Fruit fly (Drosophila melanogaster) whole organism, embryonic: ENCODE data around the gene Rrp46.
"Not testable (repeated sequence)": the region's sequence is repeated elsewhere in the genome, so short reads cannot be mapped to it uniquely, and the experiment has no call there.

Experiments used
- CG11504 ChIP-seq: fragments of 200-800 bp; sonication (Bioruptor generic); optimal IDR thresholded peaks from 3 replicates; lab custom pipeline; 2019; ENCODE audit warnings: missing biosample characterization, mild to moderate bottlenecking, missing genetic modification characterization, moderate library complexity
- CG12155 ChIP-seq: fragments of 200-800 bp; sonication (Bioruptor generic); optimal IDR thresholded peaks from 3 replicates; lab custom pipeline; 2016; ENCODE audit warnings: missing biosample characterization, missing genetic modification characterization
- CG12659 ChIP-seq: fragments of 200-800 bp; sonication (Bioruptor generic); optimal IDR thresholded peaks from 3 replicates; lab custom pipeline; 2017; ENCODE audit warnings: mild to moderate bottlenecking, missing biosample characterization, missing genetic modification reagents, missing genetic modification characterization
- CG12769 ChIP-seq: fragments of 200-800 bp; sonication (Bioruptor generic); optimal IDR thresholded peaks from 2 replicates; lab custom pipeline; 2019; ENCODE audit warnings: missing biosample characterization, mild to moderate bottlenecking, missing genetic modification characterization, moderate library complexity
- CG15269 ChIP-seq: fragments of 200-800 bp; sonication (Bioruptor generic); optimal IDR thresholded peaks from 2 replicates; lab custom pipeline; 2018; ENCODE audit warnings: missing biosample characterization, mild to moderate bottlenecking, missing genetic modification characterization, moderate library complexity
- CG17802 ChIP-seq: fragments of 200-800 bp; sonication (Bioruptor generic); optimal IDR thresholded peaks from 2 replicates; lab custom pipeline; 2018; ENCODE audit warnings: missing biosample characterization, mild to moderate bottlenecking, missing genetic modification characterization, moderate library complexity
- CG1832 ChIP-seq: fragments of 200-800 bp; sonication (Bioruptor generic); optimal IDR thresholded peaks from 2 replicates; lab custom pipeline; 2017; ENCODE audit warnings: missing biosample characterization, mild to moderate bottlenecking, missing genetic modification characterization, inconsistent platforms
- CG18599 ChIP-seq: fragments of 200-800 bp; sonication (Bioruptor generic); optimal IDR thresholded peaks from 3 replicates; lab custom pipeline; 2017; ENCODE audit warnings: missing biosample characterization, missing genetic modification characterization, mild to moderate bottlenecking, moderate library complexity, missing genetic modification reagents
- CG2120 ChIP-seq: fragments of 200-800 bp; sonication (Bioruptor generic); optimal IDR thresholded peaks from 3 replicates; lab custom pipeline; 2016; ENCODE audit warnings: missing biosample characterization, missing genetic modification characterization
- CG3281 ChIP-seq: fragments of 200-800 bp; sonication (Bioruptor generic); optimal IDR thresholded peaks from 3 replicates; lab custom pipeline; 2017; ENCODE audit warnings: missing biosample characterization, mild to moderate bottlenecking, missing genetic modification characterization
- CG6791 ChIP-seq: fragments of 200-800 bp; sonication (Bioruptor generic); IDR thresholded peaks from 3 replicates; pipeline ENCODE4 v1.3.6; 2022; ENCODE audit warnings: missing biosample characterization, missing genetic modification characterization; ENCODE audit not compliant: partially characterized antibody
- CG7987 ChIP-seq: fragments of 200-800 bp; sonication (Bioruptor generic); optimal IDR thresholded peaks from 2 replicates; lab custom pipeline; 2018; ENCODE audit warnings: missing biosample characterization, mild to moderate bottlenecking, missing genetic modification characterization, moderate library complexity
- CG8290 ChIP-seq, 3 experiments: fragments of 200-800 bp; sonication (Bioruptor generic); optimal IDR thresholded peaks; 2 replicates each; lab custom pipeline; 2016 to 2019; ENCODE audit warnings: missing biosample characterization in 3 of 3, missing genetic modification characterization in 3 of 3, mild to moderate bottlenecking in 2 of 3, moderate library complexity in 1 of 3
- CoRest ChIP-seq: fragments of 200-800 bp; sonication (Bioruptor generic); optimal IDR thresholded peaks from 3 replicates; lab custom pipeline; 2018; ENCODE audit warnings: missing biosample characterization, mild to moderate bottlenecking, missing genetic modification characterization, moderate library complexity
- Dip3 ChIP-seq: fragments of 200-800 bp; sonication (Bioruptor generic); optimal IDR thresholded peaks from 3 replicates; lab custom pipeline; 2016; ENCODE audit warnings: missing biosample characterization, missing genetic modification characterization
- HHEX ChIP-seq: fragments of 200-800 bp; sonication (Bioruptor generic); optimal IDR thresholded peaks from 3 replicates; lab custom pipeline; 2017; ENCODE audit warnings: missing biosample characterization, mild to moderate bottlenecking, missing genetic modification characterization, missing genetic modification reagents
- Hr51 ChIP-seq, 2 experiments: fragments of 200-800 bp; sonication (Bioruptor generic); optimal IDR thresholded peaks; 2 replicates in 1 of 2; 3 replicates in 1 of 2; lab custom pipeline; 2016 to 2018; ENCODE audit warnings: missing biosample characterization in 2 of 2, missing genetic modification characterization in 2 of 2, mild to moderate bottlenecking in 1 of 2, moderate library complexity in 1 of 2
- Oli ChIP-seq: fragments of 200-800 bp; sonication (Bioruptor generic); optimal IDR thresholded peaks from 2 replicates; lab custom pipeline; 2018; ENCODE audit warnings: missing biosample characterization, mild to moderate bottlenecking, missing genetic modification characterization, moderate library complexity
- Trl ChIP-seq, 3 experiments: fragments of >200 bp in 2 of 3; fragments of 200-800 bp in 1 of 3; sonication (Bioruptor generic) in 1 of 3; optimal IDR thresholded peaks; 2 replicates in 1 of 3; 3 replicates in 2 of 3; lab custom pipeline; 2016 to 2017; ENCODE audit warnings: missing biosample characterization in 1 of 3, missing genetic modification characterization in 1 of 3
- cwo ChIP-seq: fragments of 200-800 bp; sonication (Bioruptor generic); optimal IDR thresholded peaks from 3 replicates; lab custom pipeline; 2017; ENCODE audit warnings: missing biosample characterization, missing genetic modification characterization, mild to moderate bottlenecking, moderate library complexity, missing genetic modification reagents
- esg ChIP-seq: fragments of 200-800 bp; sonication (Bioruptor generic); conservative IDR thresholded peaks from 2 replicates; pipeline ENCODE4 v1.3.6; 2022; ENCODE audit warnings: missing biosample characterization, missing genetic modification characterization
- fd3F ChIP-seq: fragments of 200-800 bp; sonication (Bioruptor generic); optimal IDR thresholded peaks from 2 replicates; lab custom pipeline; 2018; ENCODE audit warnings: missing biosample characterization, mild to moderate bottlenecking, missing genetic modification characterization, moderate library complexity
- gce ChIP-seq: fragments of 200-800 bp; sonication (Bioruptor generic); IDR thresholded peaks from 3 replicates; pipeline ENCODE4 v1.3.6; 2022; ENCODE audit warnings: missing biosample characterization, missing genetic modification characterization
- gem ChIP-seq: fragments of 200-800 bp; sonication (Bioruptor generic); optimal IDR thresholded peaks from 2 replicates; lab custom pipeline; 2019; ENCODE audit warnings: missing biosample characterization, mild to moderate bottlenecking, missing genetic modification characterization, moderate library complexity
- grau ChIP-seq: fragments of 200-800 bp; optimal IDR thresholded peaks from 3 replicates; lab custom pipeline; 2019; ENCODE audit warnings: missing biosample characterization, mild to moderate bottlenecking, missing genetic modification characterization, moderate library complexity
- her ChIP-seq: fragments of 200-800 bp; sonication (Bioruptor generic); optimal IDR thresholded peaks from 2 replicates; lab custom pipeline; 2016; ENCODE audit warnings: missing biosample characterization, missing genetic modification characterization
- hkb ChIP-seq, 2 experiments: fragments of 200-800 bp in 1 of 2; fragments of >200 bp in 1 of 2; sonication (Bioruptor generic) in 1 of 2; IDR thresholded peaks in 1 of 2; optimal IDR thresholded peaks in 1 of 2; 2 replicates each; pipeline versions ENCODE4 v1.3.6 to Lab custom; 2017 to 2022; ENCODE audit warnings: missing biosample characterization in 1 of 2, missing genetic modification characterization in 1 of 2
- lab ChIP-seq: fragments of 200-800 bp; sonication (Bioruptor generic); optimal IDR thresholded peaks from 3 replicates; lab custom pipeline; 2017; ENCODE audit warnings: missing biosample characterization, missing genetic modification characterization, mild to moderate bottlenecking, moderate library complexity, missing genetic modification reagents
- lilli ChIP-seq: fragments of 200-800 bp; sonication (Bioruptor generic); optimal IDR thresholded peaks from 3 replicates; lab custom pipeline; 2016; ENCODE audit warnings: missing biosample characterization, missing genetic modification characterization
- mld ChIP-seq: fragments of 200-800 bp; sonication (Bioruptor generic); IDR thresholded peaks from 3 replicates; pipeline ENCODE4 v1.3.6; 2022; ENCODE audit warnings: missing biosample characterization, missing genetic modification characterization; ENCODE audit not compliant: partially characterized antibody
- pho ChIP-seq: fragments of 200-800 bp; sonication (Bioruptor generic); optimal IDR thresholded peaks from 2 replicates; lab custom pipeline; 2016; ENCODE audit warnings: missing biosample characterization, missing genetic modification characterization
- ro ChIP-seq: fragments of 200-800 bp; sonication (Bioruptor generic); IDR thresholded peaks from 2 replicates; pipeline ENCODE4 v1.3.6; 2022; ENCODE audit warnings: missing biosample characterization, missing genetic modification characterization
- scrt ChIP-seq: fragments of 200-800 bp; sonication (Bioruptor generic); optimal IDR thresholded peaks from 2 replicates; lab custom pipeline; 2018; ENCODE audit warnings: missing biosample characterization, mild to moderate bottlenecking, missing genetic modification characterization, moderate library complexity
- sd ChIP-seq: fragments of 200-800 bp; sonication (Bioruptor generic); optimal IDR thresholded peaks from 3 replicates; lab custom pipeline; 2018; ENCODE audit warnings: missing biosample characterization, mild to moderate bottlenecking, missing genetic modification characterization, moderate library complexity
- sens ChIP-seq: fragments of 200-800 bp; sonication (Bioruptor generic); peaks from one replicate; lab custom pipeline; 2016; ENCODE audit warnings: missing biosample characterization, missing genetic modification characterization
- sug ChIP-seq: fragments of 200-800 bp; optimal IDR thresholded peaks from 2 replicates; lab custom pipeline; 2019; ENCODE audit warnings: missing biosample characterization, mild to moderate bottlenecking, missing genetic modification characterization, moderate library complexity

Rrp46 gene

dm6 chr3R:10380025-10380424 is 33.1 kb upstream of the Rrp46 start:
- TF ChIP-seq CG15269 (tag; lab: Kevin White, UChicago) (peak; percentile 44), sd (tag; lab: Kevin White, UChicago) (peak; percentile 22), Dip3 (no peak), Hr51 (GFP tag; optimal IDR thresholded peaks at IDR 0.05; lab: Kevin White, UChicago) (peak in 1 of 2 experiments; percentile 18), sug (tag; lab: Kevin White, UChicago) (peak; percentile 42), CG12659 (peak; percentile 4), CG17802 (tag; lab: Kevin White, UChicago) (no peak), CG1832 (GFP tag; lab: Kevin White, UChicago) (no peak), lab (GFP tag; lab: Kevin White, UChicago) (peak; percentile 8), CoRest (tag; lab: Kevin White, UChicago) (peak; percentile 16), CG8290 (GFP tag; optimal IDR thresholded peaks at IDR 0.05; lab: Kevin White, UChicago) (no peak), CG8290 (tag; optimal IDR thresholded peaks at IDR 0.05; lab: Kevin White, UChicago) (peak in 1 of 2 experiments; percentile 49), cwo (GFP tag; lab: Kevin White, UChicago) (peak; percentile 11), sens (GFP tag; lab: Kevin White, UChicago) (peak; percentile 64), lilli (GFP tag; lab: Kevin White, UChicago) (peak; percentile 19), CG12769 (peak; percentile 4), mld (GFP tag; lab: Robert Waterston, UW) (no peak), Oli (tag; lab: Kevin White, UChicago) (peak; percentile 3), CG18599 (GFP tag; lab: Kevin White, UChicago) (peak; percentile 55), CG6791 (GFP tag; lab: Robert Waterston, UW) (no peak), pho (peak; percentile 9), CG2120 (GFP tag; lab: Kevin White, UChicago) (peak; percentile 70), her (GFP tag; lab: Kevin White, UChicago) (peak; percentile 2), esg (no peak), CG12155 (GFP tag; lab: Kevin White, UChicago) (peak; percentile 4), grau (peak; percentile 86), hkb (optimal IDR thresholded peaks at IDR 0.05; lab: Kevin White, UChicago) (no peak), hkb (GFP tag; IDR thresholded peaks at IDR 0.05; lab: Robert Waterston, UW) (no peak), HHEX (GFP tag; lab: Kevin White, UChicago) (peak; percentile 20), ro (GFP tag; lab: Robert Waterston, UW) (no peak), gce (GFP tag; lab: Robert Waterston, UW) (no peak), CG3281 (GFP tag; lab: Kevin White, UChicago) (peak; percentile 32), fd3F (GFP tag; lab: Kevin White, UChicago) (peak; percentile 21), CG11504 (tag; lab: Kevin White, UChicago) (peak; percentile 1), gem (peak; percentile 21)
- TF ChIP-seq, all 482 proteins: peak for 24

DNA sequence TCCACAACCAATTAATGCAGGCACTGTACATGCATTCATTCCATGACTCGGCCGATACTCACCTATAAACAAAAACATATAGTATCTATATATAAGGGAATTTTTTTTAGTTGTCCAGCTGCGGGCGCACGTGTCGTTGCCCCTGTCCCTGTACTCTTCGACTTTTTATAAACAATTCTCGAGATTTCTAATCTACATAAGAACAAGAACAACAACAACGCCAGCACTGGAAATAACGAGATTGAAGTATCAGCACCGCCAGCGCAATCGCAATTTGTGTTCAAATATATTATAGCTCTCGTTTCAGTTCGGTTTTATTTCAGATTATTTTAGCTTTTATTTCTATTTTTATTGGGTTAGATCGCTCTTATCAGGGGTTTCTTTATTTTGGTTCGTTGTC is 32.1 kb upstream of the Rrp46 start:
- TF ChIP-seq cwo (GFP tag; lab: Kevin White, UChicago): peak; percentile 98
- TF ChIP-seq gem: peak; percentile 7

dm6 chr3R:10384474-10384873 is 28.6 kb upstream of the Rrp46 start:
- peak; percentile 16 for TF ChIP-seq gem
- TF ChIP-seq cwo (GFP tag; lab: Kevin White, UChicago): peak; percentile 100

DNA sequence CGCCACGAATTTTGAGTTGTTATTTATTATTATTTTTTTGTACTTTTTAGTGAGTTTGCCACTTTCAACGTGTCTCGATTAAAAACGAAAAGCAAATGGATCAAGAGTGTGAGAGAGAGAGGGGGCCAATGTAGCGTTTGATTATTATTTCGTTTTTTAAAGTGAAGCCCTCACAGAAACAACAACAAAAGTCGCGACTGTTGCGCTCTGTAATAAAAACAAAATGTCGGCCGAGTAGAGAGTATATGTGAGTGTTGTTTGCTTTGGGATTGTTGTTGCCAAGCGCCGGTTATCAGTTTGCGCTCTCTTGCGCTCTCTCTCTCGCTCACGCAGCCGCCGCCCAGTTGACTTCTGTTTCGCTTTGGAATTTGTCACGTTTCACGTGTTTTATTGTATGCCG is 26.2 kb upstream of the Rrp46 start:
- TF ChIP-seq CG7987 (GFP tag; lab: Kevin White, UChicago): peak; percentile 10
- peak; percentile 8 for TF ChIP-seq sd (tag; lab: Kevin White, UChicago)
- TF ChIP-seq cwo (GFP tag; lab: Kevin White, UChicago): peak; percentile 98
- TF ChIP-seq Trl (optimal IDR thresholded peaks at IDR 0.05; lab: Kevin White, UChicago): peak; percentile 8 to 54
- not testable (repeated sequence) for TF ChIP-seq Trl (GFP tag; optimal IDR thresholded peaks at IDR 0.05; lab: Kevin White, UChicago)
- peak; percentile 2 for TF ChIP-seq scrt
